Worm (Caenorhabditis elegans): Measurements from ENCODE around the gene srw-24.

- TF ChIP-seq klf-2 (GFP tag; conservative IDR thresholded peaks at IDR 0.05) = no peak
- no peak for TF ChIP-seq med-1 (GFP tag; optimal IDR thresholded peaks at IDR 0.05; ENCODE audit: insufficient read depth)
These were observed 41.4 kb upstream of the srw-24 start, which contains the start of gene fbxa-84 for ce11 chrV:15182407-15182806.

Data from whole organism, midembryonic.